Worm (Caenorhabditis elegans): Measurements from ENCODE around the gene nfm-1.
A peak's percentile ranks its signal among the peaks of the same experiment; 100 is the strongest.

ce11 chrIII:6173020-6173597, 13.9 kb downstream of the nfm-1 start, which contains the start of the genes abcf-3 and F42A10.5:
- no peak for TF ChIP-seq him-1 (tag; optimal IDR thresholded peaks at IDR 0.05)
- no peak for TF ChIP-seq dao-5 (tag; optimal IDR thresholded peaks at IDR 0.05)
- peak; percentile 90 for TF ChIP-seq W03F9.2 (tag; optimal IDR thresholded peaks at IDR 0.05)

Measured in whole organism, L4/young adult.